Worm (Caenorhabditis elegans): ENCODE measurements around the gene nhr-10.

ce11 chrIII:7152569-7152968 is 37.3 kb upstream of the nhr-10 start:
- no peak for TF ChIP-seq sox-4 (tag; optimal IDR thresholded peaks at IDR 0.05)
- no peak for TF ChIP-seq Y22D7AL.16 (tag; optimal IDR thresholded peaks at IDR 0.05)
- TF ChIP-seq odd-2 (tag; optimal IDR thresholded peaks at IDR 0.05), result no peak
- TF ChIP-seq ceh-30 (tag; optimal IDR thresholded peaks at IDR 0.05), result no peak
- TF ChIP-seq K09A11.1 (tag; optimal IDR thresholded peaks at IDR 0.05; ENCODE audit: insufficient read depth), result no peak
- TF ChIP-seq tbx-2 (tag; optimal IDR thresholded peaks at IDR 0.05), result no peak
- TF ChIP-seq zip-5 (tag; optimal IDR thresholded peaks at IDR 0.05), result no peak
- TF ChIP-seq hlh-6 (tag; optimal IDR thresholded peaks at IDR 0.05), result no peak
- TF ChIP-seq pqm-1 (tag; optimal IDR thresholded peaks at IDR 0.05), result no peak
- TF ChIP-seq sdc-2 (tag; optimal IDR thresholded peaks at IDR 0.05), result no peak
- TF ChIP-seq ama-1 (optimal IDR thresholded peaks at IDR 0.05), result no peak
- no peak for TF ChIP-seq ceh-9 (tag; optimal IDR thresholded peaks at IDR 0.05)
- TF ChIP-seq ceh-48 (tag; optimal IDR thresholded peaks at IDR 0.05), result no peak
